Fruit fly (Drosophila melanogaster) whole organism, embryonic: ENCODE results near the gene Mst98Cb.
A peak's percentile ranks its signal among the peaks of the same experiment; 100 is the strongest.

Experiments
- Asciz ChIP-seq: fragments of 200-800 bp; sonication (Bioruptor generic); optimal IDR thresholded peaks from 2 replicates; lab custom pipeline; 2017; ENCODE audit warnings: missing biosample characterization, mild to moderate bottlenecking, missing genetic modification characterization, missing genetic modification reagents
- Bteb2 ChIP-seq: fragments of 200-800 bp; sonication (Bioruptor generic); optimal IDR thresholded peaks from 2 replicates; lab custom pipeline; 2016; ENCODE audit warnings: missing biosample characterization, missing genetic modification characterization
- CG11560 ChIP-seq: fragments of 200-800 bp; sonication (Bioruptor generic); IDR thresholded peaks from 3 replicates; pipeline ENCODE4 v1.3.6; 2022; ENCODE audit warnings: missing biosample characterization, missing genetic modification characterization
- CG12744 ChIP-seq: fragments of 200-800 bp; sonication (Bioruptor generic); optimal IDR thresholded peaks from 2 replicates; lab custom pipeline; 2016; ENCODE audit warnings: missing biosample characterization, missing genetic modification characterization
- CG13624 ChIP-seq: fragments of 200-800 bp; sonication (Bioruptor generic); optimal IDR thresholded peaks from 2 replicates; lab custom pipeline; 2016; ENCODE audit warnings: missing biosample characterization, missing genetic modification characterization
- CG13775 ChIP-seq: fragments of 200-800 bp; sonication (Bioruptor generic); optimal IDR thresholded peaks from 3 replicates; lab custom pipeline; 2017; ENCODE audit warnings: missing biosample characterization, mild to moderate bottlenecking, missing genetic modification characterization
- CG15011 ChIP-seq: fragments of 200-800 bp; sonication (Bioruptor generic); optimal IDR thresholded peaks from 3 replicates; lab custom pipeline; 2018; ENCODE audit warnings: missing biosample characterization, mild to moderate bottlenecking, missing genetic modification characterization
- CG17328 ChIP-seq: fragments of 200-800 bp; sonication (Bioruptor generic); IDR thresholded peaks from 2 replicates; pipeline ENCODE4 v1.3.6; 2022; ENCODE audit warnings: missing biosample characterization, missing genetic modification characterization
- CG18476 ChIP-seq: fragments of 200-800 bp; sonication (Bioruptor generic); optimal IDR thresholded peaks from 2 replicates; lab custom pipeline; 2016; ENCODE audit warnings: missing biosample characterization, mild to moderate bottlenecking, missing genetic modification characterization
- CG2116 ChIP-seq: fragments of 200-800 bp; sonication (Bioruptor generic); optimal IDR thresholded peaks from 3 replicates; lab custom pipeline; 2018; ENCODE audit warnings: missing biosample characterization, mild to moderate bottlenecking, missing genetic modification characterization
- CG30020 ChIP-seq: fragments of 200-800 bp; optimal IDR thresholded peaks from 2 replicates; lab custom pipeline; 2019; ENCODE audit warnings: missing biosample characterization, mild to moderate bottlenecking, missing genetic modification characterization, moderate library complexity
- CG3281 ChIP-seq: fragments of 200-800 bp; sonication (Bioruptor generic); optimal IDR thresholded peaks from 3 replicates; lab custom pipeline; 2017; ENCODE audit warnings: missing biosample characterization, mild to moderate bottlenecking, missing genetic modification characterization
- CG33213 ChIP-seq: fragments of 200-800 bp; sonication (Bioruptor generic); optimal IDR thresholded peaks from 3 replicates; lab custom pipeline; 2016; ENCODE audit warnings: missing biosample characterization, missing genetic modification characterization
- CG34376 ChIP-seq: fragments of 200-800 bp; sonication (Bioruptor generic); optimal IDR thresholded peaks from 2 replicates; lab custom pipeline; 2018; ENCODE audit warnings: missing biosample characterization, mild to moderate bottlenecking, missing genetic modification characterization
- CG4404 ChIP-seq: fragments of 200-800 bp; sonication (Bioruptor generic); IDR thresholded peaks from 2 replicates; pipeline ENCODE4 v1.3.6; 2022; ENCODE audit warnings: missing biosample characterization, missing genetic modification characterization
- CG5245 ChIP-seq: fragments of 200-800 bp; sonication (Bioruptor generic); optimal IDR thresholded peaks from 3 replicates; lab custom pipeline; 2016; ENCODE audit warnings: missing biosample characterization, missing genetic modification characterization
- CG6254 ChIP-seq: fragments of 200-800 bp; sonication (Bioruptor generic); optimal IDR thresholded peaks from 3 replicates; lab custom pipeline; 2017; ENCODE audit warnings: mild to moderate bottlenecking, missing biosample characterization, missing genetic modification reagents, missing genetic modification characterization
- CG7556 ChIP-seq: fragments of 200-800 bp; sonication (Bioruptor generic); optimal IDR thresholded peaks from 2 replicates; lab custom pipeline; 2017; ENCODE audit warnings: missing biosample characterization, mild to moderate bottlenecking, missing genetic modification characterization
- CG9609 ChIP-seq: fragments of 200-800 bp; sonication (Bioruptor generic); optimal IDR thresholded peaks from 3 replicates; lab custom pipeline; 2016; ENCODE audit warnings: missing biosample characterization, missing genetic modification characterization
- CG9817 ChIP-seq: fragments of 200-800 bp; sonication (Bioruptor generic); optimal IDR thresholded peaks from 2 replicates; lab custom pipeline; 2018; ENCODE audit warnings: missing biosample characterization, mild to moderate bottlenecking, missing genetic modification characterization, moderate library complexity
- CG9932 ChIP-seq: fragments of 200-800 bp; sonication (Bioruptor generic); IDR thresholded peaks from 2 replicates; pipeline ENCODE4 v1.3.6; 2022; ENCODE audit warnings: missing biosample characterization, missing genetic modification characterization
- CoRest ChIP-seq: fragments of 200-800 bp; sonication (Bioruptor generic); optimal IDR thresholded peaks from 3 replicates; lab custom pipeline; 2018; ENCODE audit warnings: missing biosample characterization, mild to moderate bottlenecking, missing genetic modification characterization, moderate library complexity
- Dek ChIP-seq: fragments of 200-800 bp; sonication (Bioruptor generic); optimal IDR thresholded peaks from 3 replicates; lab custom pipeline; 2019; ENCODE audit warnings: missing biosample characterization, mild to moderate bottlenecking, missing genetic modification characterization, moderate library complexity
- Fer2 ChIP-seq: fragments of 200-800 bp; sonication (Bioruptor generic); optimal IDR thresholded peaks from 2 replicates; lab custom pipeline; 2018; ENCODE audit warnings: missing biosample characterization, mild to moderate bottlenecking, missing genetic modification characterization, moderate library complexity
- Hr3 ChIP-seq: fragments of 200-800 bp; sonication (Bioruptor generic); optimal IDR thresholded peaks from 3 replicates; lab custom pipeline; 2016; ENCODE audit warnings: missing biosample characterization, missing genetic modification characterization
- Med ChIP-seq: fragments of 200-800 bp; sonication (Bioruptor generic); peaks from one replicate; lab custom pipeline; 2016; ENCODE audit warnings: missing biosample characterization, missing genetic modification characterization, mild to moderate bottlenecking, inconsistent platforms, moderate library complexity
- Meics ChIP-seq: fragments of 200-800 bp; sonication (Bioruptor generic); optimal IDR thresholded peaks from 2 replicates; lab custom pipeline; 2017; ENCODE audit warnings: missing biosample characterization, mild to moderate bottlenecking, missing genetic modification characterization
- Oli ChIP-seq: fragments of 200-800 bp; sonication (Bioruptor generic); optimal IDR thresholded peaks from 2 replicates; lab custom pipeline; 2018; ENCODE audit warnings: missing biosample characterization, mild to moderate bottlenecking, missing genetic modification characterization, moderate library complexity
- PHDP ChIP-seq: fragments of 200-800 bp; sonication (Bioruptor generic); optimal IDR thresholded peaks from 3 replicates; lab custom pipeline; 2018; ENCODE audit warnings: missing biosample characterization, mild to moderate bottlenecking, missing genetic modification characterization, moderate library complexity
- Six4 ChIP-seq: fragments of 200-800 bp; sonication (Bioruptor generic); optimal IDR thresholded peaks from 2 replicates; lab custom pipeline; 2016; ENCODE audit warnings: missing biosample characterization, missing genetic modification characterization
- Sox100B ChIP-seq: fragments of 200-800 bp; sonication (Bioruptor generic); optimal IDR thresholded peaks from 3 replicates; lab custom pipeline; 2018; ENCODE audit warnings: missing biosample characterization, mild to moderate bottlenecking, missing genetic modification characterization
- Sry-δ ChIP-seq: fragments of 200-800 bp; sonication (Bioruptor generic); optimal IDR thresholded peaks from 2 replicates; lab custom pipeline; 2016; ENCODE audit warnings: missing biosample characterization, missing genetic modification characterization
- Taf1 ChIP-seq: fragments of 200-800 bp; sonication (Bioruptor generic); IDR thresholded peaks from 2 replicates; pipeline ENCODE4 v1.3.6; 2022; ENCODE audit warnings: missing biosample characterization, missing genetic modification characterization
- az2 ChIP-seq: fragments of 200-800 bp; sonication (Bioruptor generic); optimal IDR thresholded peaks from 3 replicates; lab custom pipeline; 2016; ENCODE audit warnings: missing biosample characterization, missing genetic modification characterization
- bab2 ChIP-seq: fragments of 200-800 bp; sonication (Bioruptor generic); optimal IDR thresholded peaks from 2 replicates; lab custom pipeline; 2016; ENCODE audit warnings: missing biosample characterization, missing genetic modification characterization
- bcd ChIP-seq: fragments of 200-800 bp; sonication (Bioruptor generic); optimal IDR thresholded peaks from 2 replicates; lab custom pipeline; 2017; ENCODE audit warnings: missing biosample characterization, mild to moderate bottlenecking, missing genetic modification characterization
- bsh ChIP-seq, 2 experiments: fragments of 200-800 bp; sonication (Bioruptor generic); optimal IDR thresholded peaks; 2 replicates each; lab custom pipeline; 2017 to 2018; ENCODE audit warnings: mild to moderate bottlenecking in 2 of 2, missing biosample characterization in 2 of 2, missing genetic modification characterization in 2 of 2, moderate library complexity in 1 of 2
- caup ChIP-seq: fragments of 200-800 bp; sonication (Bioruptor generic); optimal IDR thresholded peaks from 3 replicates; lab custom pipeline; 2017; ENCODE audit warnings: missing biosample characterization, mild to moderate bottlenecking, missing genetic modification characterization, moderate library complexity; ENCODE audit not compliant: severe bottlenecking
- crp ChIP-seq, 2 experiments: fragments of 200-800 bp; sonication (Bioruptor generic); optimal IDR thresholded peaks; 2 replicates in 1 of 2; 3 replicates in 1 of 2; lab custom pipeline; 2017; ENCODE audit warnings: missing biosample characterization in 2 of 2, missing genetic modification characterization in 2 of 2, mild to moderate bottlenecking in 1 of 2, moderate library complexity in 1 of 2
- dmrt11E ChIP-seq: fragments of 200-800 bp; sonication (Bioruptor generic); optimal IDR thresholded peaks from 3 replicates; lab custom pipeline; 2018; ENCODE audit warnings: missing biosample characterization, mild to moderate bottlenecking, missing genetic modification characterization, moderate library complexity
- dmrt99B ChIP-seq: fragments of 200-800 bp; sonication (Bioruptor generic); optimal IDR thresholded peaks from 2 replicates; lab custom pipeline; 2018; ENCODE audit warnings: missing biosample characterization, mild to moderate bottlenecking, missing genetic modification characterization, moderate library complexity
- gem ChIP-seq: fragments of 200-800 bp; sonication (Bioruptor generic); optimal IDR thresholded peaks from 2 replicates; lab custom pipeline; 2019; ENCODE audit warnings: missing biosample characterization, mild to moderate bottlenecking, missing genetic modification characterization, moderate library complexity
- lab ChIP-seq: fragments of 200-800 bp; sonication (Bioruptor generic); optimal IDR thresholded peaks from 3 replicates; lab custom pipeline; 2017; ENCODE audit warnings: missing biosample characterization, missing genetic modification characterization, mild to moderate bottlenecking, moderate library complexity, missing genetic modification reagents
- lbe ChIP-seq: fragments of 200-800 bp; sonication (Bioruptor generic); optimal IDR thresholded peaks from 2 replicates; lab custom pipeline; 2016; ENCODE audit warnings: missing biosample characterization, mild to moderate bottlenecking, missing genetic modification characterization
- lov ChIP-seq, 2 experiments: fragments of 200-800 bp in 1 of 2; fragments of >200 bp in 1 of 2; sonication (Bioruptor generic) in 1 of 2; IDR thresholded peaks in 1 of 2; optimal IDR thresholded peaks in 1 of 2; 2 replicates in 1 of 2; 3 replicates in 1 of 2; pipeline versions ENCODE4 v1.3.6 to Lab custom; 2017 to 2022; ENCODE audit warnings: missing biosample characterization in 1 of 2, missing genetic modification characterization in 1 of 2
- mam ChIP-seq: fragments of 200-800 bp; sonication (Bioruptor generic); optimal IDR thresholded peaks from 3 replicates; lab custom pipeline; 2016; ENCODE audit warnings: missing biosample characterization, missing genetic modification characterization
- nau ChIP-seq: fragments of 200-800 bp; sonication (Bioruptor generic); optimal IDR thresholded peaks from 3 replicates; lab custom pipeline; 2017; ENCODE audit warnings: missing biosample characterization, mild to moderate bottlenecking, missing genetic modification characterization, missing genetic modification reagents
- tio ChIP-seq: fragments of 200-800 bp; sonication (Bioruptor generic); optimal IDR thresholded peaks from 2 replicates; lab custom pipeline; 2017; ENCODE audit warnings: missing biosample characterization, missing genetic modification characterization, inconsistent platforms
- ttk ChIP-seq: fragments of 200-800 bp; sonication (Bioruptor generic); IDR thresholded peaks from 2 replicates; pipeline ENCODE4 v2.1.2; 2022; ENCODE audit warnings: missing biosample characterization, missing genetic modification characterization
- unpg ChIP-seq: fragments of 200-800 bp; sonication (Bioruptor generic); optimal IDR thresholded peaks from 3 replicates; lab custom pipeline; 2018; ENCODE audit warnings: missing biosample characterization, mild to moderate bottlenecking, missing genetic modification characterization, moderate library complexity

The Mst98Cb gene

dm6 chr3R:28327132-28327531 lies 34.5 kb downstream of the Mst98Cb start (continued):
- peak; percentile 50 for TF ChIP-seq Sox100B (GFP tag; lab: Kevin White, UChicago)
- TF ChIP-seq CG15011, result peak; percentile 1
- peak; percentile 9 for TF ChIP-seq CG9609 (GFP tag; lab: Kevin White, UChicago)
- peak; percentile 71 for TF ChIP-seq gem (tag; lab: Kevin White, UChicago)
- no peak for TF ChIP-seq bcd (GFP tag; lab: Kevin White, UChicago)
- no peak for TF ChIP-seq Sry-δ (GFP tag; lab: Kevin White, UChicago)
- TF ChIP-seq tio (GFP tag; lab: Kevin White, UChicago), result peak; percentile 62
- peak; percentile 36 for TF ChIP-seq CG12744 (GFP tag; lab: Kevin White, UChicago)
- no peak for TF ChIP-seq lbe (GFP tag; lab: Kevin White, UChicago)
- TF ChIP-seq Oli (tag; lab: Kevin White, UChicago), result peak; percentile 69
- TF ChIP-seq ttk, result no peak
- no peak for TF ChIP-seq nau (GFP tag; lab: Kevin White, UChicago)
- no peak for TF ChIP-seq Fer2 (tag; lab: Kevin White, UChicago)
- no peak for TF ChIP-seq CG6254 (GFP tag; lab: Kevin White, UChicago)
- TF ChIP-seq Med (GFP tag; lab: Kevin White, UChicago), result peak; percentile 12
- no peak for TF ChIP-seq caup (GFP tag; lab: Kevin White, UChicago)
- TF ChIP-seq Dek, result peak; percentile 48
- TF ChIP-seq Asciz (GFP tag; lab: Kevin White, UChicago), result peak; percentile 53
- TF ChIP-seq CG3281, result peak; percentile 65
- TF ChIP-seq CG11560, result no peak
- TF ChIP-seq CG30020, result no peak
- no peak for TF ChIP-seq CG9932 (GFP tag; lab: Robert Waterston, UW)
- peak; percentile 9 for TF ChIP-seq bab2 (GFP tag; lab: Kevin White, UChicago)
- TF ChIP-seq CG5245, result peak; percentile 11
- no peak for TF ChIP-seq lab (GFP tag; lab: Kevin White, UChicago)
- peak; percentile 7 for TF ChIP-seq CG9817 (tag; lab: Kevin White, UChicago)
- peak; percentile 55 for TF ChIP-seq CoRest (tag; lab: Kevin White, UChicago)
- TF ChIP-seq crp (GFP tag; optimal IDR thresholded peaks at IDR 0.05; lab: Kevin White, UChicago), result no peak
- TF ChIP-seq lov (optimal IDR thresholded peaks at IDR 0.05; lab: Kevin White, UChicago), result no peak
- TF ChIP-seq lov (GFP tag; IDR thresholded peaks at IDR 0.05; lab: Robert Waterston, UW), result no peak
- peak; percentile 43 for TF ChIP-seq az2 (GFP tag; lab: Kevin White, UChicago)
- TF ChIP-seq Six4, result peak; percentile 3
- TF ChIP-seq Meics (GFP tag; lab: Kevin White, UChicago), result peak; percentile 7
- peak; percentile 40 for TF ChIP-seq dmrt11E (tag; lab: Kevin White, UChicago)
- TF ChIP-seq CG13775, result peak; percentile 36
- TF ChIP-seq PHDP (tag; lab: Kevin White, UChicago), result peak; percentile 54
- peak; percentile 41 for TF ChIP-seq Hr3
- TF ChIP-seq bsh (GFP tag; optimal IDR thresholded peaks at IDR 0.05; lab: Kevin White, UChicago), result peak in 1 of 2 experiments; percentile 58
- TF ChIP-seq CG2116 (GFP tag; lab: Kevin White, UChicago), result peak; percentile 19
- TF ChIP-seq mam (GFP tag; lab: Kevin White, UChicago), result peak; percentile 11
- TF ChIP-seq CG7556, result peak; percentile 32
- no peak for TF ChIP-seq CG33213
- TF ChIP-seq dmrt99B (tag; lab: Kevin White, UChicago), result peak; percentile 34
- TF ChIP-seq unpg (GFP tag; lab: Kevin White, UChicago), result peak; percentile 14
- no peak for TF ChIP-seq CG17328 (GFP tag; lab: Robert Waterston, UW)
- TF ChIP-seq CG34376 (GFP tag; lab: Kevin White, UChicago), result no peak
- TF ChIP-seq CG18476, result peak; percentile 37
- no peak for TF ChIP-seq Taf1 (GFP tag; lab: Robert Waterston, UW)
- TF ChIP-seq CG13624 (GFP tag; lab: Kevin White, UChicago), result no peak
- no peak for TF ChIP-seq CG4404 (GFP tag; lab: Robert Waterston, UW)
- TF ChIP-seq Bteb2, result peak; percentile 11
